Worm (Caenorhabditis elegans): ENCODE measurements around the gene F59C12.4.

The F59C12.4 gene

DNA sequence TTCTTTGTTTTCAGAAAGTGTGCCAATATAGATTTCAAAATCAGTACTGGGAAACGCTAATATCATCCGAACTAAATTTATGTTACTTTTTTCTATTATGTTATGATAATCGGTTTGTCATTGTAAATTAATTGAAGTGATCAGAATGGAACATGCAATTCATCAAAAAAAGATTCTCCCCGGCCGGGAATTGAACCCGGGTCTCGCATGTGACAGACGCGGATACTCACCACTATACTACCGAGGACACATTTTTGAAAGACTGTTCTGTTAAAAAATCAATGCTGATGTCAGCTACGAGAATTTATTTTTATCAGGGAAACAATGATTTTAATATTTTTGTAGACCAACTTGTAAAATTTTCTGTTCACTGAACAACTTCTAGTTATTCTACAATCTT, 16.7 kb upstream of the F59C12.4 start (continued):
- TF ChIP-seq ceh-91 (GFP tag; IDR thresholded peaks at IDR 0.05) = no peak
- no peak for TF ChIP-seq bed-1 (GFP tag; IDR thresholded peaks at IDR 0.05)
- TF ChIP-seq cebp-1 (GFP tag; IDR thresholded peaks at IDR 0.05) = no peak
- no peak for TF ChIP-seq cebp-1 (tag; optimal IDR thresholded peaks at IDR 0.05)
- peak; percentile 87 for TF ChIP-seq F23B12.7 (tag; optimal IDR thresholded peaks at IDR 0.05; ENCODE audit: insufficient read depth)
- TF ChIP-seq egrh-3 (GFP tag; IDR thresholded peaks at IDR 0.05) = no peak
- TF ChIP-seq xnd-1 (tag; optimal IDR thresholded peaks at IDR 0.05) = no peak
- TF ChIP-seq pbrm-1 (GFP tag; IDR thresholded peaks at IDR 0.05) = peak; percentile 70
- TF ChIP-seq attf-5 (GFP tag; optimal IDR thresholded peaks at IDR 0.05) = peak; percentile 43
- 0 out of 2 replicates have a peak, but pooled peaks have one; percentile 22 for TF ChIP-seq attf-6 (GFP tag; IDR thresholded peaks at IDR 0.05)
- no peak for TF ChIP-seq ekl-4 (GFP tag; IDR thresholded peaks at IDR 0.05)
- TF ChIP-seq unc-62 (GFP tag; optimal IDR thresholded peaks at IDR 0.05) = no peak
- no peak for TF ChIP-seq sdz-38 (tag; optimal IDR thresholded peaks at IDR 0.05)
- TF ChIP-seq ccch-3 (GFP tag; optimal IDR thresholded peaks at IDR 0.05) = no peak
- TF ChIP-seq unc-130 (GFP tag; optimal IDR thresholded peaks at IDR 0.05) = peak; percentile 45
- TF ChIP-seq F57C9.4 (tag; optimal IDR thresholded peaks at IDR 0.05) = no peak
- TF ChIP-seq Y53G8AR.9 (GFP tag; conservative IDR thresholded peaks at IDR 0.05) = no peak
- no peak for TF ChIP-seq akir-1 (GFP tag; optimal IDR thresholded peaks at IDR 0.05)
- peak; percentile 61 for TF ChIP-seq hmg-1.2 (GFP tag; IDR thresholded peaks at IDR 0.05)
- no peak for TF ChIP-seq zfh-2 (GFP tag; conservative IDR thresholded peaks at IDR 0.05)
- no peak for TF ChIP-seq dpl-1 (GFP tag; optimal IDR thresholded peaks at IDR 0.05)
- TF ChIP-seq repo-1 (tag; optimal IDR thresholded peaks at IDR 0.05) = no peak
- TF ChIP-seq nhr-80 (tag; optimal IDR thresholded peaks at IDR 0.05) = peak; percentile 28
- peak; percentile 33 for TF ChIP-seq mes-4 (tag; optimal IDR thresholded peaks at IDR 0.05)
- peak; percentile 7 for TF ChIP-seq lin-54 (GFP tag; optimal IDR thresholded peaks at IDR 0.05)
- peak; percentile 61 for TF ChIP-seq snpc-3.4 (tag; optimal IDR thresholded peaks at IDR 0.05)
- no peak for TF ChIP-seq gei-17 (GFP tag; optimal IDR thresholded peaks at IDR 0.05)
- no peak for TF ChIP-seq lag-1 (GFP tag; IDR thresholded peaks at IDR 0.05)
- TF ChIP-seq K11D2.4 (GFP tag; IDR thresholded peaks at IDR 0.05) = no peak
- peak; percentile 86 for TF ChIP-seq D2030.7 (GFP tag; IDR thresholded peaks at IDR 0.05)
- TF ChIP-seq lin-40 (tag; optimal IDR thresholded peaks at IDR 0.05) = no peak
- no peak for TF ChIP-seq athp-1 (tag; optimal IDR thresholded peaks at IDR 0.05)
- no peak for TF ChIP-seq sea-2 (GFP tag; IDR thresholded peaks at IDR 0.05)
- TF ChIP-seq tbx-9 (tag; optimal IDR thresholded peaks at IDR 0.05; ENCODE audit: borderline replicate concordance) = no peak
- peak; percentile 74; the same call in 1 of the 2 replicates for TF ChIP-seq nfyb-1 (GFP tag; IDR thresholded peaks at IDR 0.05)
- TF ChIP-seq sptf-2 (GFP tag; optimal IDR thresholded peaks at IDR 0.05) = no peak
- no peak for TF ChIP-seq madf-8 (GFP tag; conservative IDR thresholded peaks at IDR 0.05)
- TF ChIP-seq dox-1 (GFP tag; IDR thresholded peaks at IDR 0.05) = peak; percentile 44; the same call in 1 of the 2 replicates
- TF ChIP-seq K12H6.12 (tag; optimal IDR thresholded peaks at IDR 0.05) = no peak
- no peak for TF ChIP-seq lir-1 (GFP tag; conservative IDR thresholded peaks at IDR 0.05)
- 0 out of 2 replicates have a peak, but pooled peaks have one; percentile 16 for TF ChIP-seq madf-6 (GFP tag; IDR thresholded peaks at IDR 0.05)
- no peak for TF ChIP-seq atf-7 (tag; optimal IDR thresholded peaks at IDR 0.05)
- no peak for TF ChIP-seq ama-1 (optimal IDR thresholded peaks at IDR 0.05)
- peak in 1 of 2 experiments; percentile 56 for TF ChIP-seq ama-1 (GFP tag; optimal IDR thresholded peaks at IDR 0.05)
- no peak for TF ChIP-seq attf-3 (GFP tag; conservative IDR thresholded peaks at IDR 0.05)
- TF ChIP-seq let-607 (tag; optimal IDR thresholded peaks at IDR 0.05) = peak in 1 of 2 experiments; percentile 38
- TF ChIP-seq snpc-1.3 (tag; optimal IDR thresholded peaks at IDR 0.05; ENCODE audit: insufficient read depth) = peak; percentile 80
- peak; percentile 45 for TF ChIP-seq him-1 (tag; optimal IDR thresholded peaks at IDR 0.05)
- peak; percentile 94 for TF ChIP-seq rpc-1 (optimal IDR thresholded peaks at IDR 0.05)
- peak; percentile 98 for TF ChIP-seq rpc-1 (tag; optimal IDR thresholded peaks at IDR 0.05)
